Worm (Caenorhabditis elegans) whole organism, mixed stage, embryonic: ENCODE data around the gene eff-1.

Experiments
- hlh-1 ChIP-seq: fragments of 150-350 bp; optimal IDR thresholded peaks from 2 replicates; lab custom pipeline; 2014; ENCODE audit warnings: missing biosample characterization, missing genetic modification reagents, missing genetic modification characterization
- lin-13 ChIP-seq: fragments of 150-350 bp; optimal IDR thresholded peaks from 2 replicates; lab custom pipeline; 2014; ENCODE audit warnings: missing biosample characterization, missing genetic modification characterization
- nhr-76 ChIP-seq: sonication (generic microtip); optimal IDR thresholded peaks from 2 replicates; lab custom pipeline; 2017; ENCODE audit warnings: missing biosample characterization, missing genetic modification characterization
- snpc-4 ChIP-seq: fragments of 150-350 bp; optimal IDR thresholded peaks from 2 replicates; lab custom pipeline; 2014; ENCODE audit warnings: missing biosample characterization, missing genetic modification characterization
- sptf-1 ChIP-seq: sonication (generic microtip); optimal IDR thresholded peaks from 2 replicates; lab custom pipeline; 2017; ENCODE audit warnings: mild to moderate bottlenecking, missing genetic modification characterization, moderate library complexity, missing compliant biosample characterization
- unc-62 ChIP-seq: fragments of 150-350 bp; optimal IDR thresholded peaks from 2 replicates; lab custom pipeline; 2014; ENCODE audit warnings: missing biosample characterization, missing genetic modification reagents, missing genetic modification characterization

- TF ChIP-seq sptf-1 (tag; lab: Kevin White, UChicago) (no peak), snpc-4 (tag; lab: Kevin White, UChicago) (no peak), hlh-1 (tag; lab: Kevin White, UChicago) (no peak), nhr-76 (no peak), unc-62 (no peak), lin-13 (tag; lab: Kevin White, UChicago) (no peak)
Observed at ce11 chrII:8308314-8308713, 38.2 kb upstream of the eff-1 start.
